Fruit fly (Drosophila melanogaster) whole organism, adult: Measurements from ENCODE around the gene knk.
A peak's percentile ranks its signal among the peaks of the same experiment; 100 is the strongest.

ENCODE experiments used
- CG11617 ChIP-seq: fragments of 200-800 bp; sonication (Bioruptor generic); optimal IDR thresholded peaks from 2 replicates; lab custom pipeline; 2017; ENCODE audit warnings: mild to moderate bottlenecking, missing biosample characterization, missing genetic modification reagents, missing genetic modification characterization
- CG33017 ChIP-seq: fragments of 200-800 bp; sonication (Bioruptor generic); optimal IDR thresholded peaks from 2 replicates; lab custom pipeline; 2018; ENCODE audit warnings: missing biosample characterization, mild to moderate bottlenecking, missing genetic modification characterization, moderate library complexity
- CG5204 ChIP-seq: fragments of 200-800 bp; sonication (Bioruptor generic); optimal IDR thresholded peaks from 2 replicates; lab custom pipeline; 2016; ENCODE audit warnings: missing biosample characterization, missing genetic modification characterization
- Clk ChIP-seq: fragments of 200-800 bp; sonication (Bioruptor generic); optimal IDR thresholded peaks from 2 replicates; lab custom pipeline; 2017; ENCODE audit warnings: missing biosample characterization, missing genetic modification characterization
- Hr96 ChIP-seq: fragments of 200-800 bp; sonication (Bioruptor generic); optimal IDR thresholded peaks from 2 replicates; lab custom pipeline; 2016; ENCODE audit warnings: missing biosample characterization, missing genetic modification characterization
- cic ChIP-seq: fragments of 200-800 bp; sonication (Bioruptor generic); optimal IDR thresholded peaks from 2 replicates; lab custom pipeline; 2017; ENCODE audit warnings: missing biosample characterization, mild to moderate bottlenecking, missing genetic modification characterization, moderate library complexity
- pad ChIP-seq: fragments of 200-800 bp; sonication (Bioruptor generic); optimal IDR thresholded peaks from 3 replicates; lab custom pipeline; 2017; ENCODE audit warnings: missing biosample characterization, missing genetic modification characterization, mild to moderate bottlenecking, moderate library complexity, missing genetic modification reagents
- toe ChIP-seq: fragments of 200-800 bp; sonication (Bioruptor generic); optimal IDR thresholded peaks from 2 replicates; lab custom pipeline; 2016; ENCODE audit warnings: missing biosample characterization, missing genetic modification characterization

DNA sequence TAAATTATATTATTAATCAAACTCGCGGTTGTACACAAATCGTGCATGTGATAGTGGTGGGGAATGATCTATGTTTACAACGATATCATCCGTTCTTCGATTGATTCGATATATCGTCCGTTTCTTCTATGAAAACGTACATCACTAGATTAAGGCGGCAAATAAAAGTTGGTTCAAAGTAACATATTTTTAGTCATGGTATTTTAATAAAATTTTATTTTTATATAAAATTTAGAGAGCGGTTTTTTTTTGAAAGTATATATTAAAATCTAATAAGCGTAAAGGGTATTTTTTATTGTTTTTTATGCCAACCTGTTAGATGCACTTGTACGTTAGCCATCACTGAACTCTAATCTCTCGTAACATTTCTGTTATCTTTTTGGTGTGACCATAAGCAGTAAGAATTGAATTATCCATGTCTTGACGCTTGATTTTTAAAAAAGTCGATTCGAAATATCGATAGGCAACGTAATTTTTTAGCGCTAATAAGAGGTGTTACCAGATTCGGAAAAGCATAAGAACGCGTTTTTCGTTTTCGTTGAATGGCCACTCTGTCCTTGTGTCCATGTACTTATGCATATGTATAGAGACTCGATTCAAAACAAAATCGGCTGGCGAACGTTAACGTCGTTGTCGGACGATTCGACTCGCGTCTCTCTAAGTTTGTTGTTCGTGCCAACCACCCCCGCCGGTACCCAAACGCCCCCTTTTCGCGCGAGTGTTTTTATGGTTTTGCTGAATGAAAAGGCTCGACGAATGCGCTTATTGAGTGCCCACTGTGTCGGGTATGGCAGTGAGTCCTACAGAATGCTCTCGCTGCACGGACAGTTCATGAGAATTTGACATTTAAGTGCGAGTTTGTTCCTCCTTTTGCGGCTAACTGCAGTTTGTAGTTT lies 18.9 kb upstream of the knk start, which contains the start of the genes TAF1B and Invadolysin:
- TF ChIP-seq toe (GFP tag; lab: Kevin White, UChicago) (peak; percentile 71), cic (GFP tag; lab: Kevin White, UChicago) (peak; percentile 70), Clk (GFP tag; lab: Kevin White, UChicago) (no peak), Hr96 (GFP tag; lab: Kevin White, UChicago) (peak; percentile 31), CG33017 (peak; percentile 49), pad (GFP tag; lab: Kevin White, UChicago) (peak; percentile 8), CG11617 (GFP tag; lab: Kevin White, UChicago) (peak; percentile 64), CG5204 (peak; percentile 48)
